Worm (Caenorhabditis elegans): ENCODE data around the gene F14H8.8.

F14H8.8 gene

ce11 chrV:15028896-15029519 lies at the start of gene F14H8.8:
Gene F14H8.8, plus strand, starts transcription at chrV:15029469.
- TF ChIP-seq duxl-1 (tag; optimal IDR thresholded peaks at IDR 0.05; ENCODE audit: poor library complexity) (peak; percentile 9), sdz-12 (GFP tag; optimal IDR thresholded peaks at IDR 0.05) (no peak), Y48G9A.11 (GFP tag; IDR thresholded peaks at IDR 0.05) (peak; percentile 49; the same call in 1 of the 2 replicates), unc-130 (GFP tag; optimal IDR thresholded peaks at IDR 0.05) (peak; percentile 36), nhr-6 (tag; optimal IDR thresholded peaks at IDR 0.05) (peak; percentile 41), egl-27 (tag; optimal IDR thresholded peaks at IDR 0.05) (no peak), egl-43 (GFP tag; IDR thresholded peaks at IDR 0.05) (0 out of 2 replicates have a peak, but pooled peaks have one; percentile 39), arid-1 (GFP tag; conservative IDR thresholded peaks at IDR 0.05) (peak; percentile 31; the same call in 1 of the 2 replicates), snpc-4 (tag; optimal IDR thresholded peaks at IDR 0.05) (peak; percentile 77), hmg-1.1 (GFP tag; IDR thresholded peaks at IDR 0.05) (no peak), daf-8 (GFP tag; IDR thresholded peaks at IDR 0.05) (no peak), lin-38 (GFP tag; IDR thresholded peaks at IDR 0.05) (peak; percentile 60), snpc-1.2 (GFP tag; IDR thresholded peaks at IDR 0.05) (peak; percentile 77), F49E8.2 (tag; optimal IDR thresholded peaks at IDR 0.05; ENCODE audit: borderline replicate concordance) (peak; percentile 80), Y5F2A.4 (GFP tag; optimal IDR thresholded peaks at IDR 0.05) (no peak), T26A8.4 (GFP tag; IDR thresholded peaks at IDR 0.05) (peak; percentile 63; the same call in 1 of the 2 replicates), nhr-48 (tag; optimal IDR thresholded peaks at IDR 0.05) (no peak)

- TF ChIP-seq jun-1 (tag; optimal IDR thresholded peaks at IDR 0.05) = no peak
These were observed 49.3 kb upstream of the F14H8.8 start, which contains the start of gene xbx-1 for ce11 chrV:14979937-14980336. Gene xbx-1, plus strand, starts transcription at chrV:14980237.

ce11 chrV:14984593-14984992 lies 44.7 kb upstream of the F14H8.8 start, which contains the start of gene F02D8.4:
Gene F02D8.4, plus strand, starts transcription at chrV:14984893.
- TF ChIP-seq unc-62 (GFP tag; optimal IDR thresholded peaks at IDR 0.05 in 1 of 2) (peak in 1 of 2 experiments; percentile 26), unc-62 (tag; optimal IDR thresholded peaks at IDR 0.05) (no peak), lir-3 (tag; optimal IDR thresholded peaks at IDR 0.05) (no peak)

- TF ChIP-seq nhr-77 (tag; optimal IDR thresholded peaks at IDR 0.05) (no peak), nhr-28 (tag; optimal IDR thresholded peaks at IDR 0.05) (no peak), dpl-1 (GFP tag; optimal IDR thresholded peaks at IDR 0.05) (peak; percentile 83), nhr-42 (GFP tag; IDR thresholded peaks at IDR 0.05) (no peak), T20F7.1 (GFP tag; optimal IDR thresholded peaks at IDR 0.05) (peak; percentile 95), arid-1 (GFP tag; conservative IDR thresholded peaks at IDR 0.05) (no peak), Y105C5A.15 (GFP tag; IDR thresholded peaks at IDR 0.05) (no peak), lsy-2 (tag; optimal IDR thresholded peaks at IDR 0.05) (peak in 1 of 2 experiments; percentile 58), R02D3.7 (tag; optimal IDR thresholded peaks at IDR 0.05) (peak; percentile 70), nhr-102 (tag; optimal IDR thresholded peaks at IDR 0.05) (no peak), F10B5.3 (tag; optimal IDR thresholded peaks at IDR 0.05) (no peak), daf-16 (GFP tag; optimal IDR thresholded peaks at IDR 0.05) (no peak), daf-16 (tag; optimal IDR thresholded peaks at IDR 0.05) (peak; percentile 32), dve-1 (tag; optimal IDR thresholded peaks at IDR 0.05; ENCODE audit: insufficient read depth) (peak; percentile 31), dmd-6 (GFP tag; IDR thresholded peaks at IDR 0.05) (no peak), Y48G9A.11 (GFP tag; IDR thresholded peaks at IDR 0.05) (peak; percentile 93), aly-2 (tag; optimal IDR thresholded peaks at IDR 0.05) (no peak), nhr-111 (GFP tag; optimal IDR thresholded peaks at IDR 0.05) (no peak), mes-2 (tag; optimal IDR thresholded peaks at IDR 0.05; ENCODE audit: poor library complexity, severe bottlenecking) (peak; percentile 51), lin-38 (GFP tag; IDR thresholded peaks at IDR 0.05) (peak; percentile 48), snpc-1.2 (GFP tag; IDR thresholded peaks at IDR 0.05) (no peak), ZK546.5 (tag; optimal IDR thresholded peaks at IDR 0.05) (no peak), ceh-62 (tag; optimal IDR thresholded peaks at IDR 0.05) (no peak), gei-8 (GFP tag; optimal IDR thresholded peaks at IDR 0.05) (no peak)
These were observed 38.4 kb upstream of the F14H8.8 start, which contains the start of the genes cdt-2 and T01C3.2 for ce11 chrV:14990843-14991242. Gene cdt-2, minus strand, starts transcription at chrV:14991126. Gene T01C3.2, plus strand, starts transcription at chrV:14991168.
